3 fruit fly cellular contexts compared by ENCODE assay signal in genomic region chr2L:1651889-1652288, dm6.
A peak's percentile ranks its signal among the peaks of the same experiment; 100 is the strongest.
TF ChIP-seq lines count a peak whose summit lies in the region.

No protein-coding gene starts in this region.

- no peak for TF ChIP-seq CTCF in whole organism, embryonic (GFP tag; optimal IDR thresholded peaks at IDR 0.05; lab: Kevin White, UChicago)

TF ChIP-seq in whole organism, embryonic, 481 proteins besides CTCF, POLR2A, EP300 and RAD21 (continues in another document):
- no peak for TF ChIP-seq CG8281 (tag; optimal IDR thresholded peaks at IDR 0.05; lab: Kevin White, UChicago)
- TF ChIP-seq inv (GFP tag; IDR thresholded peaks at IDR 0.05; lab: Robert Waterston, UW; ENCODE audit: partially characterized antibody): no peak
- no peak for TF ChIP-seq HHEX (GFP tag; optimal IDR thresholded peaks at IDR 0.05; lab: Kevin White, UChicago)
- TF ChIP-seq CG17361 (GFP tag; IDR thresholded peaks at IDR 0.05; lab: Robert Waterston, UW): no peak
- no peak for TF ChIP-seq sug (tag; optimal IDR thresholded peaks at IDR 0.05; lab: Kevin White, UChicago)
- no peak for TF ChIP-seq Nf-YC (tag; optimal IDR thresholded peaks at IDR 0.05; lab: Kevin White, UChicago)
- peak; percentile 87 for TF ChIP-seq CG4360 (GFP tag; IDR thresholded peaks at IDR 0.05; lab: Robert Waterston, UW)
- TF ChIP-seq crp (GFP tag; optimal IDR thresholded peaks at IDR 0.05; lab: Kevin White, UChicago): no peak
- TF ChIP-seq chinmo (GFP tag; IDR thresholded peaks at IDR 0.05; lab: Robert Waterston, UW; ENCODE audit: partially characterized antibody): peak; percentile 48; the same call in 1 of the 4 replicates
- peak; percentile 68 for TF ChIP-seq zf30C (GFP tag; optimal IDR thresholded peaks at IDR 0.05; lab: Kevin White, UChicago)
- TF ChIP-seq CG17328 (GFP tag; IDR thresholded peaks at IDR 0.05; lab: Robert Waterston, UW): 0 out of 2 replicates have a peak, but pooled peaks have one; percentile 10
- peak; percentile 41; the same call in 1 of the 2 replicates for TF ChIP-seq chm (GFP tag; IDR thresholded peaks at IDR 0.05; lab: Robert Waterston, UW)
- no peak for TF ChIP-seq Doc2 (GFP tag; IDR thresholded peaks at IDR 0.05; lab: Robert Waterston, UW)
- TF ChIP-seq Pdp1 (GFP tag; optimal IDR thresholded peaks at IDR 0.05; lab: Kevin White, UChicago): no peak
- TF ChIP-seq CG34422 (GFP tag; IDR thresholded peaks at IDR 0.05; lab: Robert Waterston, UW): peak; percentile 60; the same call in 1 of the 3 replicates
- TF ChIP-seq dpn (GFP tag; optimal IDR thresholded peaks at IDR 0.05; lab: Kevin White, UChicago): peak in 1 of 2 experiments; percentile 1
- no peak for TF ChIP-seq CG3847 (GFP tag; IDR thresholded peaks at IDR 0.05; lab: Robert Waterston, UW)
- peak; percentile 49 for TF ChIP-seq cg (GFP tag; optimal IDR thresholded peaks at IDR 0.05; lab: Kevin White, UChicago)
- TF ChIP-seq vvl (GFP tag; IDR thresholded peaks at IDR 0.05; lab: Robert Waterston, UW): 0 out of 2 replicates have a peak, but pooled peaks have one; percentile 23
- no peak for TF ChIP-seq jing (GFP tag; optimal IDR thresholded peaks at IDR 0.05; lab: Kevin White, UChicago)
- TF ChIP-seq Xrp1 (GFP tag; IDR thresholded peaks at IDR 0.05; lab: Robert Waterston, UW): 0 out of 2 replicates have a peak, but pooled peaks have one; percentile 24
- TF ChIP-seq zfh2 (GFP tag; optimal IDR thresholded peaks at IDR 0.05; lab: Kevin White, UChicago): no peak
- TF ChIP-seq Hr51 (GFP tag; optimal IDR thresholded peaks at IDR 0.05; lab: Kevin White, UChicago): peak in 1 of 2 experiments; percentile 2
- no peak for TF ChIP-seq abd-A (tag; optimal IDR thresholded peaks at IDR 0.05; lab: Kevin White, UChicago)
- TF ChIP-seq Hmr (GFP tag; optimal IDR thresholded peaks at IDR 0.05; lab: Kevin White, UChicago): peak; percentile 38
- peak; percentile 9 for TF ChIP-seq nerfin-1 (tag; optimal IDR thresholded peaks at IDR 0.05; lab: Kevin White, UChicago)
- TF ChIP-seq CG11456 (GFP tag; IDR thresholded peaks at IDR 0.05; lab: Robert Waterston, UW): no peak
- no peak for TF ChIP-seq pan (optimal IDR thresholded peaks at IDR 0.05; lab: Kevin White, UChicago)
- TF ChIP-seq pan (GFP tag; optimal IDR thresholded peaks at IDR 0.05 in 1 of 2, IDR thresholded peaks at IDR 0.05 in 1 of 2): peak in 1 of 2 experiments; percentile 32

TF ChIP-seq in whole organism, prepupa, 60 proteins besides CTCF, POLR2A, EP300 and RAD21:
- TF ChIP-seq dsx (GFP tag; optimal IDR thresholded peaks at IDR 0.05; lab: Kevin White, UChicago; ENCODE audit: poor library complexity, severe bottlenecking) (no peak), CG10669 (GFP tag; optimal IDR thresholded peaks at IDR 0.05; lab: Kevin White, UChicago) (no peak), CG8119 (GFP tag; IDR thresholded peaks at IDR 0.05; lab: Robert Waterston, UW) (no peak), fkh (GFP tag; optimal IDR thresholded peaks at IDR 0.05; lab: Kevin White, UChicago) (peak; percentile 17), pdm3 (GFP tag; optimal IDR thresholded peaks at IDR 0.05; lab: Kevin White, UChicago) (no peak), Blimp-1 (GFP tag; optimal IDR thresholded peaks at IDR 0.05; lab: Kevin White, UChicago) (no peak), CG8319 (GFP tag; optimal IDR thresholded peaks at IDR 0.05; lab: Kevin White, UChicago) (no peak)

TF ChIP-seq in whole organism, wandering third instar larva, 38 proteins besides CTCF, POLR2A, EP300 and RAD21:
- TF ChIP-seq Hr83 (GFP tag; optimal IDR thresholded peaks at IDR 0.05; lab: Kevin White, UChicago; ENCODE audit: poor library complexity, severe bottlenecking) (peak; percentile 26), sage (GFP tag; optimal IDR thresholded peaks at IDR 0.05; lab: Kevin White, UChicago) (no peak)
